Fruit fly (Drosophila melanogaster): ENCODE data around the gene zfh2.

The zfh2 gene

dm6 chr4:501479-501993 lies at the start of gene zfh2:
Gene zfh2, plus strand, starts transcription at chr4:501810.
- TF ChIP-seq gl (tag; optimal IDR thresholded peaks at IDR 0.05) (peak; percentile 39), Pif1B (GFP tag; optimal IDR thresholded peaks at IDR 0.05) (peak; percentile 35), CG13204 (GFP tag; optimal IDR thresholded peaks at IDR 0.05) (no peak), D1 (tag; optimal IDR thresholded peaks at IDR 0.05) (no peak), EcR (GFP tag; optimal IDR thresholded peaks at IDR 0.05) (peak; percentile 77), CG32121 (GFP tag; IDR thresholded peaks at IDR 0.05) (peak; percentile 18; the same call in 1 of the 2 replicates), Pif1A (GFP tag; optimal IDR thresholded peaks at IDR 0.05) (peak; percentile 27), CG4496 (GFP tag; IDR thresholded peaks at IDR 0.05) (no peak)

dm6 chr4:453303-453702 lies 48.3 kb upstream of the zfh2 start:
- TF ChIP-seq CG13204 (GFP tag; optimal IDR thresholded peaks at IDR 0.05) (no peak), CG34367 (tag; optimal IDR thresholded peaks at IDR 0.05) (no peak)

dm6 chr4:458608-459007 lies 43.0 kb upstream of the zfh2 start:
- TF ChIP-seq CG14655 (GFP tag; optimal IDR thresholded peaks at IDR 0.05) (no peak), Snoo (tag; optimal IDR thresholded peaks at IDR 0.05) (no peak), rn (GFP tag; IDR thresholded peaks at IDR 0.05) (no peak), CG17806 (tag; optimal IDR thresholded peaks at IDR 0.05) (no peak), CG4496 (GFP tag; IDR thresholded peaks at IDR 0.05) (no peak), Ets98B (GFP tag; IDR thresholded peaks at IDR 0.05) (no peak), Pif1B (GFP tag; optimal IDR thresholded peaks at IDR 0.05) (no peak), fd96Ca (GFP tag; IDR thresholded peaks at IDR 0.05) (no peak), CG34367 (tag; optimal IDR thresholded peaks at IDR 0.05) (no peak), CG15710 (tag; optimal IDR thresholded peaks at IDR 0.05) (no peak), CG32121 (GFP tag; IDR thresholded peaks at IDR 0.05) (no peak), EcR (GFP tag; optimal IDR thresholded peaks at IDR 0.05) (no peak)

- TF ChIP-seq CG15710 (tag; optimal IDR thresholded peaks at IDR 0.05) (no peak), CG34367 (tag; optimal IDR thresholded peaks at IDR 0.05) (no peak), CG8159 (tag; optimal IDR thresholded peaks at IDR 0.05) (no peak), D1 (tag; optimal IDR thresholded peaks at IDR 0.05) (no peak), fd96Ca (GFP tag; IDR thresholded peaks at IDR 0.05) (no peak), CG4496 (GFP tag; IDR thresholded peaks at IDR 0.05) (no peak), CG9948 (tag; optimal IDR thresholded peaks at IDR 0.05) (no peak), rn (GFP tag; IDR thresholded peaks at IDR 0.05) (no peak), gl (tag; optimal IDR thresholded peaks at IDR 0.05) (no peak)
Measured at dm6 chr4:466543-466965, 35.1 kb upstream of the zfh2 start, which contains the start of gene Taf3. Gene Taf3, minus strand, starts transcription at chr4:466828.

- TF ChIP-seq CG34367 (tag; optimal IDR thresholded peaks at IDR 0.05) (no peak), CG13204 (GFP tag; optimal IDR thresholded peaks at IDR 0.05) (no peak), CG9948 (tag; optimal IDR thresholded peaks at IDR 0.05) (no peak), rn (GFP tag; IDR thresholded peaks at IDR 0.05) (no peak)
Measured at dm6 chr4:466976-467639, 34.5 kb upstream of the zfh2 start, which contains the start of gene CG33941. Gene CG33941, plus strand, starts transcription at chr4:467497.

dm6 chr4:468031-468430 lies 33.6 kb upstream of the zfh2 start:
- TF ChIP-seq Ets98B (GFP tag; IDR thresholded peaks at IDR 0.05) = no peak
- no peak for TF ChIP-seq CG4496 (GFP tag; IDR thresholded peaks at IDR 0.05)
- TF ChIP-seq Snoo (tag; optimal IDR thresholded peaks at IDR 0.05) = no peak

- no peak for TF ChIP-seq CG14655 (GFP tag; optimal IDR thresholded peaks at IDR 0.05)
- no peak for TF ChIP-seq Ets98B (GFP tag; IDR thresholded peaks at IDR 0.05)
- no peak for TF ChIP-seq CG34367 (tag; optimal IDR thresholded peaks at IDR 0.05)
- TF ChIP-seq CG4496 (GFP tag; IDR thresholded peaks at IDR 0.05) = no peak
- no peak for TF ChIP-seq CG13204 (GFP tag; optimal IDR thresholded peaks at IDR 0.05)
- no peak for TF ChIP-seq fd96Ca (GFP tag; IDR thresholded peaks at IDR 0.05)
- no peak for TF ChIP-seq CG8301 (tag; optimal IDR thresholded peaks at IDR 0.05)
Measured at dm6 chr4:468634-469238, 32.9 kb upstream of the zfh2 start.

- TF ChIP-seq fd96Ca (GFP tag; IDR thresholded peaks at IDR 0.05) = no peak
- no peak for TF ChIP-seq CG32121 (GFP tag; IDR thresholded peaks at IDR 0.05)
Measured at dm6 chr4:481739-482138, 19.9 kb upstream of the zfh2 start.
